Worm (Caenorhabditis elegans): Measurements from ENCODE around the gene srh-45.

srh-45 gene

DNA sequence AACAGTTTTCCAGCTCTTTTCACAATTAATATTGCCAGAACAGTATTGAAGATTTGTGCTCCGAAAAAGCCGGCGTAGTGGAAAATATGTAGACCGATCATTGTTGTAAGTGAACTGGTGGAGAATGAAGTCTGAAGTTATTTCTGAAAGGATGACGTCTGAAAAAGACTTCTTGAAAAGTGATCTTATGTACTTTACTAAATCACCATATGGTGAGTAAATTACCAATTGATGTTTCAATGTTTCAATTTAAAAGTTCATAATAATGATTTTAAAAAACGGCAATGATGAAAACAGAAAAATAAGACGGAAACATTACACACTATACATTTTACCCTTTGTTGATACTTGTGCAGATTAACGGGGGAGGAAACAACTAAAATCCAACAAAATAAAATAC, 18.9 kb upstream of the srh-45 start, which contains the start of gene str-141:
Gene str-141, minus strand, starts transcription at position 101 of the 400 bp plus-strand sequence.
- TF ChIP-seq him-1 (tag; optimal IDR thresholded peaks at IDR 0.05) (no peak), W03F9.2 (tag; optimal IDR thresholded peaks at IDR 0.05) (no peak), dao-5 (tag; optimal IDR thresholded peaks at IDR 0.05) (no peak)

DNA sequence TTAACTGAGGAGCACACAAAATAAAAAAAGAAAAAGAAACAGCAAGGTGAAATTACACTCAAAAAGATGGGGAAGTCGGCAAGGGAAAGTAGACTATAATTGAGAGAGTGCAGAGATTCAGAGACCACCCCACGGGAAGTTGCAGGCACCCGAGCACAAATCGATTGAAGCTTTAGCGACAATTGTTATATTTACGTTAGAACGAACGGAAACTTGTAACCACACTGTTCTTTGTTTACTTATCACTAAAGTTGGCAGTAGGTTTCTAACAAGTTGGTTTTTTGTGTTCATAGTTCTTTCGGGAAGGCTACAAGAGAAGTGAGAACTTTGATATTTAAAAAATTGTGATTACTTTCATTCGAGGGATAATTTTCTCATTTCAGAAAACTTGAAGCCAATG, 16.9 kb upstream of the srh-45 start, which contains the start of gene F47G9.4:
Gene F47G9.4, minus strand, starts transcription at position 98 of the 400 bp plus-strand sequence.
- TF ChIP-seq him-1 (tag; optimal IDR thresholded peaks at IDR 0.05) (no peak), dao-5 (tag; optimal IDR thresholded peaks at IDR 0.05) (no peak), W03F9.2 (tag; optimal IDR thresholded peaks at IDR 0.05) (no peak)

DNA sequence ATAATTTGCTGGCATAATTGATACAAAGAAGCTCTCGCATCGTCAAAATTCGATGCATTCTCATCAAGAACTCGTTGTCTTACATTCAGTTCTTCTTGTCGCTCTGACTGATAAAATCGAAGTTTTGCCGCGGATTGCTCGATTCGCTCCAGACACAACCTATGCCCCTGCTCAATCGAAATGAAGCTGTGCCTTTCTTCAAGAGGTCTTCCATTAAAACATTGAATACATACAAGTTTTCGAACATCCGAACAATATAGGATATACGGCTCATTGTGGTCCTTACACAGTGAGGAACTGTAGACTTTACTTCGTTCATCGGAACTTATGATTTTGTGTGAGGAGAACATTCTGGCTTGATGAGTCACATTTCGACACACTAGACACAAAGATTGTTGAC, 16.1 kb upstream of the srh-45 start:
- TF ChIP-seq him-1 (tag; optimal IDR thresholded peaks at IDR 0.05) (no peak), dao-5 (tag; optimal IDR thresholded peaks at IDR 0.05) (no peak), W03F9.2 (tag; optimal IDR thresholded peaks at IDR 0.05) (no peak)

DNA sequence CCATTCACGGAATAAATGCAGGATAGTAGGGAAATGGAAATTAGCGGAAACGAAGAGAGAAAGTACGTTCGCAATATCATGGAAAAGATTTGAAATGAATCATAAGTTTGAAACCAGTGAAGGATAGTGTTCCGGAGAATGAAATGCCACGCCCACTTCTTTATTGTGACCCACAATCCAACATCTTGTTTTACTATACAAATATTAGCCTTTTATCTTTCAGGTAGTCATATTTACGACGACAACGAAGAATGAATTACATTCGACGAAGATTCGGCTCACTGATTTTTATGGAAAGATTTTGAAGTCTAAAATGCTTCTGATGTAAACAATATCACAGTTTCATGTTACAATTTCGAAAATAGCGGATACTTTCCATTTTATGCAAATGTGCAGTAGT, 12.0 kb upstream of the srh-45 start, which contains the start of gene cutl-18:
Gene cutl-18, minus strand, starts transcription at position 101 of the 400 bp plus-strand sequence.
- TF ChIP-seq dao-5 (tag; optimal IDR thresholded peaks at IDR 0.05) (no peak), him-1 (tag; optimal IDR thresholded peaks at IDR 0.05) (no peak), W03F9.2 (tag; optimal IDR thresholded peaks at IDR 0.05) (no peak)

- TF ChIP-seq dao-5 (tag; optimal IDR thresholded peaks at IDR 0.05) = peak; percentile 96
- peak; percentile 37 for TF ChIP-seq him-1 (tag; optimal IDR thresholded peaks at IDR 0.05)
- TF ChIP-seq W03F9.2 (tag; optimal IDR thresholded peaks at IDR 0.05) = peak; percentile 78
Measured at ce11 chrV:11314025-11314880, 9.5 kb upstream of the srh-45 start.

DNA sequence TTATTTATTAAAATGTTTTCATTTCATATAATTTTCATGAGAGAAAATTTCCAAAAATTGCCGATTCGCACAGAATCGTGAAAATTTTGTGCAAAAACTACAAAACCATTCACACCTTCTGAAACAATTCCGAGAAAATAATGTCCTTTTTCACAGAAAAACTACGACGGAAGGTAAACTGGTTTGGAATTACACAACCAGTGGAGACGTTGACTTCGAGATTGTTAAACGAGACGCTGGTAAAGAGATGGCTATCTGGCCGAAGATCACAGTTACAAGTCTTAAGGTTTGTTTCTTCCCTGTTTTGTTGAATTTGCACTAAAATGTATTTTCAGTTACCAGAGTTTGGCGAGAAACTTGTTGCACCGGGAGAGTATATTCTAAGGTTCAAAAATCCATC, 8.1 kb upstream of the srh-45 start:
- no peak for TF ChIP-seq W03F9.2 (tag; optimal IDR thresholded peaks at IDR 0.05)
- TF ChIP-seq dao-5 (tag; optimal IDR thresholded peaks at IDR 0.05) = no peak
- TF ChIP-seq him-1 (tag; optimal IDR thresholded peaks at IDR 0.05) = no peak

DNA sequence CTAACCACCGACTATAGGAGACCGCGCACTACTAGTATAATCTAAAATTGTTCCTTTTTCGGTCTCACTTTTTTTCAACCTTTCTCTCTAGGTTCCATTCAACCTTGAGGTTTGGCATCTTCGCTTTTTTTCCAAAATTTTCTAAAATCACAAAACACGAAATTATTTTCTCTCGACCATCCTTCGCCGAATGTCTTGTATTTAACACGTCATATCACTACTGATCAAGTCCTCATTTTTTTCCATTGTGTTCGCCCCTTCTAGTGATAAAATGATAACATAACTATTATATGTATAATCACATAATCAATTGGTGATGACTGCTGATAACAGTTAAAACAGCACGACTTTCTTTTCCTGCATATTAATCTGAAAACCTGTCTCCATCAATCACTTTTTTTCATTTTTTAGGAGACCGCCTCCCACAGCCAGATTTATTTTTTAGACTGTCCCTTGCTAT, 6.3 kb upstream of the srh-45 start, which contains the start of gene T03F7.7:
Gene T03F7.7, plus strand, starts transcription at position 410 of the 460 bp plus-strand sequence.
- TF ChIP-seq dao-5 (tag; optimal IDR thresholded peaks at IDR 0.05) (no peak), him-1 (tag; optimal IDR thresholded peaks at IDR 0.05) (no peak), W03F9.2 (tag; optimal IDR thresholded peaks at IDR 0.05) (no peak)

- TF ChIP-seq him-1 (tag; optimal IDR thresholded peaks at IDR 0.05) (no peak), dao-5 (tag; optimal IDR thresholded peaks at IDR 0.05) (no peak), W03F9.2 (tag; optimal IDR thresholded peaks at IDR 0.05) (no peak)
Measured at ce11 chrV:11308915-11309314, 4.1 kb upstream of the srh-45 start.

DNA sequence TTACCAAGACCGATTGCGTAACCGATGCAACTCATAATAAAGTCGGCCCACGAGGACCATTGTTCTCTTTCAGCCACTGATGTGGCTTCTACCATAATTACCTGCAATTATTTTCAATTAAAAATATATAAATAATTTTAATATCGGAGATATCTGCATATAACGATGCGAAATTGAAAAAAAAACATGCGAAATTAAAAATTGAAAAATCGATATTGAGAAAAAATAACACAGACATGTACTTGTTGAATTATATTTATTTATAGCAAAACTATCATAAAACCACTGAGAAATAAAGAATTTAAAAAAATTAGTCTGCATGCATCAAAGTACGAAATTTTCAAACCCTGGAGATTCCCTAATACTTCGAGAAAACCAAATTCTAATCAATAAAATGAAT, 3.6 kb upstream of the srh-45 start, which contains the start of gene snf-11:
Gene snf-11, minus strand, starts transcription at position 101 of the 400 bp plus-strand sequence.
- TF ChIP-seq W03F9.2 (tag; optimal IDR thresholded peaks at IDR 0.05) = no peak
- no peak for TF ChIP-seq him-1 (tag; optimal IDR thresholded peaks at IDR 0.05)
- no peak for TF ChIP-seq dao-5 (tag; optimal IDR thresholded peaks at IDR 0.05)

DNA sequence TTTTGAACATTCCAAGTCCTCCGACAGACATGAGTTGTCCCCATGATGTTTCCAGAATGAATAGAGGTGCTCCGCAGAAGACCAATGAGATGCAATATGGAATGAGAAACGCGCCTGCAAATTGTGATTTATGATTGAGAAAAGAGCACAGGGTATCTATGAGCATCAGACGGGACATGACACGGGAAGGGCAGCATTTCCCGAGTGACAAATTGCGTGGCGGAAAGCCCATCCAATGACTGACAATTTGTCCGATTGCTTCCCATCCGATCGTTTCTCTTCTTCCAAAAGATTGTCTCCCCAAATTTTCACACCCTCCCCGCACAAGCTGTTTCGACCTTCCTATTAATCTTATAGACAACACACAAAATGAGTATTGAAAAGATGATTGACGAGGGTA, 3.0 kb upstream of the srh-45 start:
- TF ChIP-seq him-1 (tag; optimal IDR thresholded peaks at IDR 0.05) = no peak
- TF ChIP-seq W03F9.2 (tag; optimal IDR thresholded peaks at IDR 0.05) = no peak

- TF ChIP-seq W03F9.2 (tag; optimal IDR thresholded peaks at IDR 0.05) (no peak), him-1 (tag; optimal IDR thresholded peaks at IDR 0.05) (no peak)
Measured at ce11 chrV:11304200-11304599, 579 bp downstream of the srh-45 start.

- no peak for TF ChIP-seq W03F9.2 (tag; optimal IDR thresholded peaks at IDR 0.05)
- TF ChIP-seq him-1 (tag; optimal IDR thresholded peaks at IDR 0.05) = no peak
- no peak for TF ChIP-seq dao-5 (tag; optimal IDR thresholded peaks at IDR 0.05)
Measured at ce11 chrV:11302698-11303097, 2.1 kb downstream of the srh-45 start, which contains the start of gene srh-46. TSS of gene srh-46 (minus strand) at chrV:11302886.

DNA sequence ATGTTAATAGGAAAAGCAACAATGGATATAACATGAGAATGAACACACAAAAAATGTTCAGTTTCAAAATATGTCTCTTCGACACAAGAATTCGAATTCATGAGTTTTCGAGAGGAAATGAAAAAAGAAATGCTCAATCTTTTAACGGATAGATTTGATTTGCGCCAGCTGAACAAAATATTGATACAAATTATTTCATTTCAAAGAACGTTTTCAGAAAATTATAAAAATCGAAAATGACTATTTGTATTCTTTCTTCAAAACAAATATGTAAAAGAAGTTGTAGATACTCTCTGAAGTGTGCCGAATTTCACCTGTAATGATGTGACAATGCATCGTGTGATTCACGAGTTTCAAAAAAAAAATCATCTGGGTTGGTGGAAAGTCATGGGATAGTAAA, 4.2 kb downstream of the srh-45 start, which contains the start of gene srh-47:
Gene srh-47, minus strand, starts transcription at position 101 of the 400 bp plus-strand sequence.
- TF ChIP-seq W03F9.2 (tag; optimal IDR thresholded peaks at IDR 0.05) = no peak

- TF ChIP-seq dao-5 (tag; optimal IDR thresholded peaks at IDR 0.05) = no peak
- no peak for TF ChIP-seq W03F9.2 (tag; optimal IDR thresholded peaks at IDR 0.05)
Measured at ce11 chrV:11299406-11299805, 5.4 kb downstream of the srh-45 start.
